Worm (Caenorhabditis elegans): ENCODE results near the gene drr-2.

DNA sequence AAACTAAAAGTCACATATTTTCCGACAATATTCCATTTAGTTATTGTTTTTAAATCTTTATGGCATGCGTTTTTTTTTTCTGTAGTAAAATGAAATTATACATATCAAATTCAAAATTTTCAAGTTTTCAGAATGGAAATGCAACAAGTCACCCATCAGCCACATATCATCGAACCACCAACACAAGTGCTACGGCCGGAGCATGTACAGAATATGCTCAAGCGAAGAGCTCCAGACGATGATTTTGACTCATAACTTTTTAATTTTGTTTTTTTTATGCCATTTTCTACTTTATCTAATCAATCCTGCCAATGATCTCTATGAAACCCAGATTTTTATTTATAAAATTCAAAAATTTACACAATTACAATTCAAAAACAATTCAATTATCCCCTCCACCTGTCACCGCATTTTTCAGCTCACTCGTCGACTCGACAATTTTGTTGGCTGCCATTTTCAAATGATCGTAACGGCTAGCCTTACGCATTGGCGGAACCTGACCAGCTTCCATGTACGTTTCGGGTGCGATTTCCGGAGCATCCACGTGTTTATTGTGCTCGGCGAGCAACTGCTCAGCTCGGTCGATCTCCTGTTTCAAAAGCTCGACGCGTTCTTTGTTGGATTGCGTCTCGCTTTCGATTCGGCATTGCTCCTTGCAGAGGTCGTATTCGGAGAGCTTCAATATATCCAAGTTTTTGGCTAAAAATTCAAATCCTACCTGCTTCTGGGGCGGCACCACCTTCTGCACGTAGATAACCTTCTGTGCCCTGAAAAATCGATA lies 17.5 kb downstream of the drr-2 start:
- no peak for TF ChIP-seq ama-1 (optimal IDR thresholded peaks at IDR 0.05)
- TF ChIP-seq tbx-11 (GFP tag; IDR thresholded peaks at IDR 0.05): no peak
- TF ChIP-seq sea-1 (GFP tag; conservative IDR thresholded peaks at IDR 0.05): no peak
- no peak for TF ChIP-seq hmg-4 (GFP tag; optimal IDR thresholded peaks at IDR 0.05)
